Worm (Caenorhabditis elegans) whole organism, L1 larva: ENCODE results near the gene C02B8.3.

Experiments
- ceh-8 ChIP-seq: fragments of 200-800 bp; sonication (Bioruptor generic); optimal IDR thresholded peaks from 2 replicates; lab custom pipeline; 2018; ENCODE audit warnings: mild to moderate bottlenecking, missing genetic modification characterization, moderate library complexity, missing compliant biosample characterization
- efl-1 ChIP-seq, 4 experiments: fragments of 150-350 bp; optimal IDR thresholded peaks in 3 of 4; peaks in 1 of 4; 1 replicate in 1 of 4; 2 replicates in 3 of 4; lab custom pipeline; 2014; ENCODE audit warnings: missing biosample characterization in 2 of 4, missing genetic modification characterization in 2 of 4, missing genetic modification reagents in 2 of 4
- elt-2 ChIP-seq: sonication (generic microtip); optimal IDR thresholded peaks from 2 replicates; lab custom pipeline; 2016; ENCODE audit warnings: missing genetic modification characterization, mild to moderate bottlenecking, inconsistent platforms, missing compliant biosample characterization, missing genetic modification reagents
- elt-3 ChIP-seq, 6 experiments: fragments of 150-350 bp in 1 of 6; sonication (generic microtip); optimal IDR thresholded peaks; 2 replicates each; lab custom pipeline; 2017 to 2018; ENCODE audit warnings: missing biosample characterization in 6 of 6, missing genetic modification characterization in 6 of 6, inconsistent platforms in 1 of 6
- irx-1 ChIP-seq: sonication (generic microtip); optimal IDR thresholded peaks from 2 replicates; lab custom pipeline; 2016; ENCODE audit warnings: missing genetic modification characterization, missing compliant biosample characterization
- lin-14 ChIP-seq: fragments of 200-800 bp; sonication (Bioruptor generic); optimal IDR thresholded peaks from 2 replicates; lab custom pipeline; 2018; ENCODE audit warnings: mild to moderate bottlenecking, missing genetic modification characterization, moderate library complexity, missing compliant biosample characterization
- lin-15B ChIP-seq: fragments of 150-350 bp; sonication (generic microtip); optimal IDR thresholded peaks from 3 replicates; lab custom pipeline; 2014; ENCODE audit warnings: missing biosample characterization, missing genetic modification characterization
- mef-2 ChIP-seq: fragments of 150-350 bp; optimal IDR thresholded peaks from 2 replicates; lab custom pipeline; 2014; ENCODE audit warnings: missing biosample characterization, missing genetic modification characterization
- nhr-28 ChIP-seq: fragments of 150-350 bp; optimal IDR thresholded peaks from 2 replicates; lab custom pipeline; 2014; ENCODE audit warnings: missing biosample characterization, missing genetic modification characterization
- nhr-84 ChIP-seq: sonication (generic microtip); optimal IDR thresholded peaks from 2 replicates; lab custom pipeline; 2017; ENCODE audit warnings: missing biosample characterization, missing genetic modification characterization
- nhr-85 ChIP-seq: sonication (generic microtip); peaks from one replicate; lab custom pipeline; 2016; ENCODE audit warnings: missing genetic modification characterization, inconsistent platforms, missing compliant biosample characterization
- skn-1 ChIP-seq: fragments of 150-350 bp; optimal IDR thresholded peaks from 2 replicates; lab custom pipeline; 2014; ENCODE audit warnings: missing biosample characterization, missing genetic modification characterization
- sptf-1 ChIP-seq: fragments of 150-350 bp; optimal IDR thresholded peaks from 2 replicates; lab custom pipeline; 2014; ENCODE audit warnings: missing biosample characterization, missing genetic modification characterization
- tlp-1 ChIP-seq: fragments of 150-350 bp; optimal IDR thresholded peaks from 2 replicates; lab custom pipeline; 2014; ENCODE audit warnings: missing biosample characterization, missing genetic modification characterization
- unc-130 ChIP-seq: fragments of 150-350 bp; optimal IDR thresholded peaks from 2 replicates; lab custom pipeline; 2017; ENCODE audit warnings: missing biosample characterization, missing genetic modification characterization, inconsistent platforms
- unc-86 ChIP-seq: sonication (generic microtip); optimal IDR thresholded peaks from 2 replicates; lab custom pipeline; 2016; ENCODE audit warnings: missing genetic modification characterization, missing compliant biosample characterization
- zip-4 ChIP-seq: fragments of 200-800 bp; sonication (Bioruptor generic); optimal IDR thresholded peaks from 2 replicates; lab custom pipeline; 2018; ENCODE audit warnings: mild to moderate bottlenecking, missing genetic modification characterization, moderate library complexity, missing compliant biosample characterization
- ztf-4 ChIP-seq: fragments of 150-350 bp; optimal IDR thresholded peaks from 2 replicates; lab custom pipeline; 2014; ENCODE audit warnings: missing biosample characterization, missing genetic modification characterization

The C02B8.3 gene

DNA sequence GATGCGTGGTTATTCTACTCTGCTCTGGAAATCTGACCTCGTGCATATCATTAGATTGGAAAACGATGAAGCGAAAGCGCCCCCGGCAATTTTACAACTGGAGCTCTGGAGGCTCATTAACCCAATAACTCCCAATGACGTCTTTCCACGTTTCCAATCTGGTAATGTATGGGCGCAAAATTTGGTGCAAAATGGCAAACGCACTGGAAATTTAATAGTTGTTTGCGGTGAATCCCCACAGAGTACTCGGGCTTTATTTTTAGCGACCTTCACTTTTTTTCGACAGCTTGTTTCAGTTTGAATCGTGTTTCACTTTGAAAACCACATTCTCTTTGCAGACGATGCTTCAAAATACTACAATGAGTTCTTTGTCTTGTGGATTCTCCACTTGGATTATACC is 34.4 kb downstream of the C02B8.3 start, which contains the start of gene C17H11.1:
Gene C17H11.1 (plus strand): TSS at position 301 of the 400 bp plus-strand sequence.
- no peak for TF ChIP-seq tlp-1 (tag; lab: Kevin White, UChicago)
- TF ChIP-seq lin-15B (tag; lab: Kevin White, UChicago): no peak
- no peak for TF ChIP-seq nhr-84 (tag; lab: Kevin White, UChicago)
- TF ChIP-seq unc-86 (tag; lab: Kevin White, UChicago): no peak
- no peak for TF ChIP-seq zip-4 (GFP tag; lab: Kevin White, UChicago)
- TF ChIP-seq lin-14: no peak
- TF ChIP-seq, all 84 proteins: peak for 0

- TF ChIP-seq nhr-85: peak; percentile 10
- TF ChIP-seq, all 84 proteins: peak for 1; not testable (repeated sequence) for 83
Observed at ce11 chrX:8181590-8182311, 42.5 kb downstream of the C02B8.3 start, which contains the start of gene C17H11.4. Gene C17H11.4 (minus strand): TSS chrX:8181640.

DNA sequence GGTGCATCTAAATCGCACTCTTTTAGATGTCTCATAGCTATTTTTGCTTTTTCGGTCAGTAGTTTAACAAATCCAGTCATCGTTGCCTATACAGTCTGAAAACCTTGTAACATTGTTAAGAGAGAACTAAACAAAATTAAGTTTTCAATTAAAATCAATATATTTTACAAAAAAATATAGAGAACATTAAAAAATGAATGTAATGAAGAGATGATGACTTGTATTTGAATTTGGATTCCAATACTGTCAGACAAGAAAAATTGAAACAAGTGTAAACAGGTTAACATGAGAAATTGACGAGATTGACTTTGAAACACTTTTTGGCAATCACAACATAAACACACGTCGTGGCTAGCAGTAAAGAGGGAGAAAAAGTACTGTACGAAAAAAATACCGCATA is 45.8 kb downstream of the C02B8.3 start, which contains the start of gene C17H11.5:
Gene C17H11.5 (minus strand): TSS at position 101 of the 400 bp plus-strand sequence.
- no peak for TF ChIP-seq mef-2
- TF ChIP-seq elt-2: no peak
- TF ChIP-seq unc-130 (tag; lab: Kevin White, UChicago): no peak
- no peak for TF ChIP-seq skn-1 (tag; lab: Kevin White, UChicago)
- no peak for TF ChIP-seq nhr-28 (tag; lab: Kevin White, UChicago)
- TF ChIP-seq elt-3 (tag; optimal IDR thresholded peaks at IDR 0.05; lab: Kevin White, UChicago): no peak
- TF ChIP-seq irx-1 (tag; lab: Kevin White, UChicago): no peak
- TF ChIP-seq ceh-8 (GFP tag; lab: Kevin White, UChicago): no peak
- TF ChIP-seq sptf-1 (tag; lab: Kevin White, UChicago): no peak
- TF ChIP-seq ztf-4 (tag; lab: Kevin White, UChicago): no peak
- no peak for TF ChIP-seq efl-1 (optimal IDR thresholded peaks at IDR 0.05; lab: Kevin White, UChicago)
- no peak for TF ChIP-seq efl-1 (GFP tag; optimal IDR thresholded peaks at IDR 0.05 in 1 of 2; lab: Kevin White, UChicago)
